Worm (Caenorhabditis elegans) whole organism, L4/young adult: ENCODE data around the gene tat-1.

ENCODE experiments used
- W03F9.2 ChIP-seq: fragments of 150-350 bp; optimal IDR thresholded peaks from 2 replicates; lab custom pipeline; 2014; ENCODE audit warnings: missing biosample characterization, missing genetic modification characterization
- dao-5 ChIP-seq: sonication (generic microtip); optimal IDR thresholded peaks from 2 replicates; lab custom pipeline; 2016; ENCODE audit warnings: missing genotype, missing genetic modification characterization, moderate library complexity, missing compliant biosample characterization
- him-1 ChIP-seq: sonication (generic microtip); optimal IDR thresholded peaks from 2 replicates; lab custom pipeline; 2016; ENCODE audit warnings: missing genotype, missing genetic modification reagents, missing genetic modification characterization, missing compliant biosample characterization

The tat-1 gene

DNA sequence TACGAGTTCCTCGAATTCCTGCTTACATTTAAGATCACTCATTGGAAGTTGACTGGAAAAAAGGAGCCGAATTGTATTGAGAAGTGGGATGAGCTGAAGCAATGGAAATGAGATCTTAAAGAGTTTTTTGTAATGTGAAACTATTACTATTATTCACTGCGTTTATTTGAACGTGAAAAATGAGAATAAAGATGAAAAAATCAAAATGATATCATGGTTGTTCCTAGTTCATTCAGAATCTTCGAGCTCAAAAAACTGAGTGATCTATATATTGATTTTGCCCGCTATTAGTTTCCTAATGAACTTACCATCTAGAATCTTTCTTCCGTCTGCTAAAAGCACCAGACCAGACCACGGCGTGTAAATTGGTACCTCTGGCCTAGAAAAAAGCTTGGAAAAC is 15.5 kb upstream of the tat-1 start:
- TF ChIP-seq him-1, result no peak
- TF ChIP-seq W03F9.2 (tag; lab: Kevin White, UChicago), result no peak
- no peak for TF ChIP-seq dao-5

DNA sequence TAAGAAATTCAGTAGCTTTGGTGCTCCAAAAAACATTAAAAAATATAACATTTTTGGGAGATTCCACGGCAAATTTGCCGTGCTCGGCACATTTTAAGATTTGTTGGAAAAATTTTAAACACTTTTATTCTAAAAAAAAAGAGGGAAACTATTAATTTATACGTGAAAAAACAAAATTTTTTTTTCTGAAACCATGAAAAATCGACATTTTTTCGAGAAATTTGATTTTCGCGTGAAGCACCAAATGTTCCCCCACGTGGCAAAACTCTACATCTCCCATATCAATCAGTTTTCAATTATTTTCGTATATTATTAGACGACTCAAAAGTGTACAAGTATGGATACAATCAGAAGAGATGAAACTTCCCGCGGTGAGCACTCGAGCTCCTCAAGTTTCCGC is 14.7 kb upstream of the tat-1 start, which contains the start of gene fbxa-218:
TSS of gene fbxa-218 (plus strand) at position 301 of the 400 bp plus-strand sequence.
- TF ChIP-seq him-1 (no peak), W03F9.2 (tag; lab: Kevin White, UChicago) (no peak), dao-5 (no peak)

DNA sequence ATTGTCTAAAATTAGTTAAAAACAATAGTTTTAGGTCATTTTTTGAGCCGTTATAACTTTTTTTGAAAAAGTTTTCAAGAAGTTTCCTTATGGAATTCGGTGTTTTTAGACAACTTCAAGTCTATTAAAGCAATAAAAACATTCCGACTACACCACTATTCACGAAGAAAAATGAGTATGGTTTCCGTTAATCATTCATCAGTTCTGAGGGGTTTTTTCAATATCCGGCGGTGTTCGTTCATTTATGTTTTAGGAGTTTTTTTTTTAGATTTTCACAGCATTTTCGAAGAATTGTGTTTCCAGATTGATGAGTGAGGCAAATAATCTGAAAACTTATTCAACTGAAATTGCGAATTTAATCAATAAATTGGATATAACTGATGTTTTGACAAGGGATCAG is 12.6 kb upstream of the tat-1 start, which contains the start of gene Y49E10.27:
TSS of gene Y49E10.27 (plus strand) at position 301 of the 400 bp plus-strand sequence.
- TF ChIP-seq him-1 (no peak), dao-5 (no peak), W03F9.2 (tag; lab: Kevin White, UChicago) (no peak)

DNA sequence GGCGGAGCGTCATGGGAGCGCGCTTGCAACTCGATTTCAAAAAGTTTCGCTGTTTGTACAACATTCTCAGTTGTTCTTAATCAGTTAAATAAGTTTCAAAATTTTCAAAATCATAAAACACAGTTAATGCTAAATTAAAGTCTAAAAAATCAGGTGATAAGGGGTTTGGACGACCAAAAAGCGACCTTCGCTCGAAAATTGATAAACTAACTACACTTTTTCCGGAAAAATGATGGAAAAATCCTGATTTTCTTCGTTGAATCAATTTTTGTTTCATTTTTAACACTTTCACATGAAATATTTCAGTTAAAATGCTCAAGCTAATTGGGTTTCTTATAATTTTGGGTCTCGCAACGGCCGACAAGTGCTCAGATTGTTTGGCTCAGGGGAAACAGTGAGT is 8.7 kb upstream of the tat-1 start, which contains the start of gene Y49E10.16:
TSS of gene Y49E10.16 (plus strand) at position 301 of the 400 bp plus-strand sequence.
- no peak for TF ChIP-seq him-1

DNA sequence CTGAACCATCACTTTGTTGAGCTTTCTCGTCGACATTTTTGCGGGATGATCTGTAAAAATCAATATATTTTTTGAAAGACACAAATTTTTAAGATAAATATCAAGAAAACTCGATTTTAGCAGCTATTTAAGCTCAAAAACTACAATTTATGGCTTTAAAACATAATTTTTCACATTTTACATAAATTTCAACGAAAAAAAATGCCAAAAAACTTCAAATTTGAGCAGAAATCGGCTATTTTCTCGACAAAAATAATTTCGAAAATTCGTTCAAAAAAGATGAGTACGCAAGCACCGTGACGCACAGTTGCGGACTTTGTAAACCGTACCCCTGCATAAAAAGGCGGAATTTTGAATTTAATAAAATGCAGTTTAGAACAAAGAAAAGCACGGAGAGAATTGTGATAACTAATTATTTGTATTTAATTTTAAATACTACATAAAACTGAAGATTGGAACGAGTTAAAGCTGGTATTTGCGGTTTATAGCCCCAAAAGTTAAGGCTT is 8.1 kb upstream of the tat-1 start, which contains the start of gene snr-6:
TSS of gene snr-6 (minus strand) at position 51 of the 506 bp plus-strand sequence.
- TF ChIP-seq dao-5 (no peak), him-1 (no peak), W03F9.2 (tag; lab: Kevin White, UChicago) (peak; percentile 80)

DNA sequence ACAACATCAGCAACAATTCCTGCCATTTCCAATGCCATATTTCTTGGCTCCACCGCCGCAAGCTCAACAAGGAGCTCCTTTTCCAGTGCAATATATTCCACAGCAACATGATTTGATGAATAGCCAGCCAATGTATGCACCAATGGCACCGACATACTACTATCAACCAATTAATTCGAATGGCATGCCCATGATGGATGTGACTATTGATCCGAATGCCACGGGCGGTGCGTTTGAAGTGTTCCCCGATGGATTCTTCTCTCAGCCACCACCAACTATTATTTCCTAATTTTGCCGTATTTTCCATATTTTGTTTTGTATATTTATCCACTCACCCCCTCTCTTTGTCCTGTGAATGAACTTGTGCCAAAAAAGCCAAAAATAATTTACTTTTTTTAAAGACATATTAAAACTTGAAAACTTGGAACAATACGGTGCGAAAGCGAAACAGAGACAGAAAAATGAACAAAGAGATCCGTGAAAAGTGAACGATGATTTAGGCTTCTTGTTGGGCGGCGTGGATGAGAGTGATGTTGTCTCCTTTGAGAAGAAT is 7.4 kb upstream of the tat-1 start:
- TF ChIP-seq him-1, result no peak
- TF ChIP-seq W03F9.2 (tag; lab: Kevin White, UChicago), result no peak

DNA sequence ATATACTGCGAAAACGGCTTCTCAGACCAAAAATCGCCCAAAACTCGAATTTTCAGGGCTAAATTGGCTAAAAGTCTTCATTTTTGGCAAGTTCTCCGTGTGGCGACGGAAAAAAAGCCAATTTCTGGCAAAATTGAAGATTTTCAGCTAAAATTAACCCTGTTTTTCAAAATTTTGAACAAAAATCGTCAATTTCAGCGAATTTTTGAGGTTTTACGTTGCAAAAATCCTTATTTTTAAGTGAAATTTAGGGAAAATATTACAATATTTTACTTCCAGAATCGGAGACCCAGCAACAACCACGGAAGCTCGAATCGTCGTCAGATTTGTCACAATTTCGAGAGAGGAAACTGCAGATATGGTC is 6.7 kb upstream of the tat-1 start:
- TF ChIP-seq him-1 (no peak), W03F9.2 (tag; lab: Kevin White, UChicago) (no peak), dao-5 (no peak)

DNA sequence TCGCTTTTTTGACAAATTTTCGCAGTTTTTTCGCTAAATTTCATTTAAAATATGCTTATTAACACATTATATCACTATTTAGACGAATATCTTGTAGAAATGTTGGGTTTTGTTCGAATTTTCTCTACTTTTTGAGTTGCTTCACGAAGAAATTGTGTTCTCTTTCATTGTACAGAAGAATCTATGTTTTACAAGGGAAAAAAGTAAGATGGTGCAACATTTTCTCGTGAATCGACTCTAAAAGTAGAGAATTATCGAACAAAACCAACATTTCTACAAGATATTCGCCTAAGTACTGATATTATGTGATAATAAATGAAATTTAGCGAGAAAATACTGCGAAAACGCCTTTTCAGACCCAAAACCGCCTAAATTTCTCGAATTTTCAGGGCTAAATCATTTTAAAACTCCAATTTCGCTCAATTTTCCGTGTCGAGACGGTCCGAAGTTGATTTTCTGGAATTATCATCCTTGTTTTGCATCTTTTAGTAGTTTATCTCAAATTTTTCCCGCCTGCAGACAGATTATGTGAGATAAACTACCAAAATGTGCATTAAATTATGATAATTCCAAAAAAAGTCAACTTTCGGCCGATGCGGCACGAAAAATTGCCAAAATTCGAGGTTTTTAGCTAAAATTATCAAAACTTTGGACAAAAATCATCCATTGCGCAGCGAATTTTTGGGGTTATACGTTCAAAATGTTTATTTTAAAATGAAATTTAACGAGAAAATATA is 6.2 kb upstream of the tat-1 start:
- TF ChIP-seq W03F9.2 (tag; lab: Kevin White, UChicago) (no peak), him-1 (no peak), dao-5 (no peak)

DNA sequence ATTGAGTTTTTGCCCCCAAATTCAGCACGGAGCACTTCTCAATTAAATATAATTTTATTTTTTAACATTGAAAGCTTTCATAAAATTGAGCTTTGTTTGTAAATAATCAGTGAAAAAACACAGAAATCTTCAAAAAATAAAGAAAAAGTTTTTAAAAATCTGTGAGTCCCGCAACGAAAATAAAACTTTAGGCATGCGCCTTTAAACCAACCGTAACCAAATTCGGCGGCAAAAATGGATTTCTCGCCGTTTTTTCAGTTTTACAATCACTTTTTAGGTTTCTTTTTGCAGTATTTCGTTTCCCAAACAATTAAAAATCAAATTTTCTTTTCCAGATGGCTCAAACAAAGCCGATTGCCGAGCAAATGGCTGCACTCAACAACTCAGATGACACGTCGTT is 5.0 kb upstream of the tat-1 start, which contains the start of gene pie-1:
TSS of gene pie-1 (plus strand) at position 336 of the 400 bp plus-strand sequence.
- TF ChIP-seq him-1 (no peak), W03F9.2 (tag; lab: Kevin White, UChicago) (no peak), dao-5 (no peak)

DNA sequence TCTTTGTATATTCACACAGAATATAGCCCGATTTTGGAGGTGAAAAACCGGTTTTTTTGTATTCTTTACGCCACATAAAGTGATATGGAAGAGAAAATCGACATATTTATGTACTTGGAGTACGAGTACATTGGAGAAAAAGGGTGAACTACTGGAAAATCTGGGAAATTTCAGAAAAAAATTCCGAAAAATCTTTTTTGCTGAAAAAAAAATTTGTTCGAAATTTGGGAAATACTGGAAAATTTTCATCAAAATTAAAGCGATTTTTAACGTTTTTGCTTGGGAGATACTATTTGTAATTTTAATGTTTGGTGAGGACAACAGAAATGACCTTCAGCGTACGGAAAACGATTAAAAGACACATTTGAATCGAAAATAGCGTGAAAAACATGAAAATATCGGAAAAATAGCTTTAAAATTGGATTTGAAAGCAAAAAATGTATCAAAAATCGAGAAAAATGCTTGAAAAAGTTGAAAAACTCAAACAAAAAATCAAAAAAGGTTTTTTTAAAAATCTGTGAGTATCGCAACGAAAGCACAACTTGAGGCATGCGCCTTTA is 4.4 kb upstream of the tat-1 start:
- TF ChIP-seq W03F9.2 (tag; lab: Kevin White, UChicago) (no peak), dao-5 (no peak), him-1 (no peak)

DNA sequence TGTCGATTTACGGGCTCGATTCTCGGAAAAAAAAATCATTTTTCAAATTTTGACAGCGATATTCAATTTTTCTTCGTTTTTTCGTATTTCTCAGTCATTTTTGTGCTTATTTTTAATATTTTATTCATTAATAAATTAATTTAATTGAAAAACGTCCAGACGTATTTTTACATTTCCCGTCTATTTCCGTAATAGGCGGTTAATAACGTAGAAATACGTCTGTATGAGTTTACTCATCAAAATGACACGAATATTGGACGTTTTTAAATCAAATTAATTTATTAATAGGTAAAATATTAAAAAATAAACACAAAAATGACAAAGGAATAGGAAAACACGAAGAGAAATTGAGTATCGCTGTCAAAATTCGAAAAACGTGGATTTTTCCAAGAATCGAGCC is 3.1 kb upstream of the tat-1 start:
- TF ChIP-seq him-1, result no peak
- no peak for TF ChIP-seq dao-5
- TF ChIP-seq W03F9.2 (tag; lab: Kevin White, UChicago), result no peak

DNA sequence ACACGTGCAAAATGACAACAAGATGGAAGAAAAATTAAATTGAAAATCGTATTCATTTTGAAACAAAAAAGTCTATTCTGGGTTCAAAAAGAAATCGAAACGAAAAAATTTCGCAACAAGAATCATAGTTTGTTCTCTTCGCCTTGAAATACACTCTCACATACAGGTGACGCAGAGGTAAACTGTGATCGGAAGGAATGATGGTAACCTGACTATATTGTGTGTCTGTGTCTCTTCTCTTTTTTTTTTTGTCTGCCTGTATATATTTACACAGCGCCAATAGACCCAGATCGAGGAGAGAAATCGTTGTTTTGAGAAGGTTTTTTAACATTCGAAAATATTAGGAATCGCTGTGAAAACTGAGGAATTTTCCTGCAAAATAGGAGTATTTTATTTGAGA is 2.5 kb upstream of the tat-1 start:
- TF ChIP-seq dao-5, result no peak
- TF ChIP-seq W03F9.2 (tag; lab: Kevin White, UChicago), result peak; percentile 15
- no peak for TF ChIP-seq him-1

DNA sequence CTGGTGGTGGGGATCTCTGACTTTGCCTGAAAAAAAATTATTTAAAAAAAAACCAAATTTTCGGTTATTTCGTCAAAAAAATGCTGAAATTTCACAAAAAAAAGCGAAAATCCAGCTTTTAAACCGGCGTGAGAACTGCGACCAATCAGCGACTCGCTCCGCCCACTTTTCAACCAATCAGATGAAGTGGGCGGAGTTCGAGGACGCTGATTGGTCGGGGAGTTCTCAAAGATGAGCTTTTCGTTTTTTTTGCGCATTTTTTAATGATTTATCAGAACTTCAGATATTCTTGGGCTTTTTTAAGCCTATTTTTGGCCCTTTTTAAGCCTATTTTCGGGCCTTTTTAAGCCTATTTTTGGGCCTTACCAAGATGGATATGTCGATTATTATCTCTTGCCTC is 1.3 kb downstream of the tat-1 start:
- TF ChIP-seq W03F9.2 (tag; lab: Kevin White, UChicago), result no peak
- TF ChIP-seq him-1, result no peak
- TF ChIP-seq dao-5, result no peak

DNA sequence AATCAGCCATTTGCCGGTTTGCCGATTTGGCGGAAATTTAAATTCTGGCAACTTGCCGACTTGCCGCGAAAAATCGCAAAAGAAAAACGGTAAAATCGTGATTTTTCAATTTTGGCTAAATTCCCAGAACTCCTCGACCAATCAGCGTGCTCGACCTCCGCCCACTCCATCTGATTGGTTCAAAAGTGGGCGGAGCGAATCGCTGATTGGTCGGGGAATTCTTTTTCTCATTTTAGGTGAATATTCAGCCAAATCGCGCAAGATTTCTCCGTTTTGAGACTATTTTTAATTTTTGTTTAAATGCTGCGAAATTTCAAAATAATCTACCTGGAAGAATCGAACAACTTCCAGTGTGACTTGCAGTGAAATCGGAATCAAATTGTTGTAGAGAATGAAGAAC is 7.0 kb downstream of the tat-1 start:
- TF ChIP-seq dao-5 (no peak), W03F9.2 (tag; lab: Kevin White, UChicago) (no peak), him-1 (no peak)

DNA sequence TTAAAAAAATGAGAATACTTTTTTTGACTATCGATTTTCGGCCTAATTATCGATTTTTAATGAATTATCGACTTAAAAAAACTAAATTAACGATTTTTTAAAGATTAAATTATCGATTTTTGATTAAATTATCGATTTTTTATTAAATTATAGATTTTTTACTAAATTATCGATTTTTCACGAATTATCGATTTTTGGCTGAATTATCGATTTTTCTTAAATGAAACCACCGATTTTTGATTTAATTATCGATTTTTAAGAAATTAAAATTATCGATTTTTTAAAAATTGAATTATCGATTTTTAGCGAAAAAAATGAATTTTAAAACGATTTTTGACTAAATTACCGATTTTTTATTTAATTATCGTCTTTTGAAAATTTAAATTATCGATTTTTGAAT is 9.8 kb downstream of the tat-1 start:
- TF ChIP-seq him-1 (no peak), W03F9.2 (tag; lab: Kevin White, UChicago) (no peak), dao-5 (no peak)
